Worm (Caenorhabditis elegans) whole organism, L4 larva: ENCODE data around the gene F37C12.18.

Experiments used
- F26F4.8 ChIP-seq: fragments of 200-800 bp; sonication (Bioruptor generic); conservative IDR thresholded peaks from 2 replicates; pipeline ENCODE4 v1.3.6; 2022; ENCODE audit warnings: missing genetic modification characterization, missing compliant biosample characterization
- F37D6.2 ChIP-seq: sonication (generic microtip); optimal IDR thresholded peaks from 2 replicates; lab custom pipeline; 2016; ENCODE audit warnings: mild to moderate bottlenecking, missing genetic modification characterization, missing compliant biosample characterization
- T20F7.1 ChIP-seq: fragments of 200-800 bp; sonication (Bioruptor generic); optimal IDR thresholded peaks from 2 replicates; lab custom pipeline; 2018; ENCODE audit warnings: mild to moderate bottlenecking, missing genetic modification characterization, missing compliant biosample characterization
- Y105C5A.15 ChIP-seq: fragments of 200-800 bp; sonication (Bioruptor generic); IDR thresholded peaks from 2 replicates; pipeline ENCODE4 v1.3.6; 2022; ENCODE audit warnings: missing genetic modification characterization, missing compliant biosample characterization
- Y48G9A.11 ChIP-seq: fragments of 200-800 bp; sonication (Bioruptor generic); IDR thresholded peaks from 2 replicates; pipeline ENCODE4 v1.3.6; 2022; ENCODE audit warnings: missing genetic modification reagents, missing genetic modification characterization, missing compliant biosample characterization
- Y5F2A.4 ChIP-seq: fragments of 200-800 bp; sonication (Bioruptor generic); optimal IDR thresholded peaks from 2 replicates; lab custom pipeline; 2018; ENCODE audit warnings: mild to moderate bottlenecking, missing genetic modification characterization, missing compliant biosample characterization
- Y75B8A.6 ChIP-seq: fragments of 200-800 bp; sonication (Bioruptor generic); IDR thresholded peaks from 2 replicates; pipeline ENCODE4 v1.3.6; 2022; ENCODE audit warnings: missing genetic modification reagents, missing genetic modification characterization, missing compliant biosample characterization
- ZK337.2 ChIP-seq: fragments of 200-800 bp; sonication (Bioruptor generic); IDR thresholded peaks from 2 replicates; pipeline ENCODE4 v1.3.6; 2022; ENCODE audit warnings: missing genetic modification reagents, missing genetic modification characterization, missing compliant biosample characterization
- aly-2 ChIP-seq: sonication (generic microtip); optimal IDR thresholded peaks from 2 replicates; lab custom pipeline; 2018; ENCODE audit warnings: missing biosample characterization, missing genetic modification characterization
- ama-1 ChIP-seq: fragments of 150-350 bp; optimal IDR thresholded peaks from 2 replicates; lab custom pipeline; 2014; ENCODE audit warnings: inconsistent platforms, mixed read lengths
- ceh-20 ChIP-seq: fragments of 200-800 bp; sonication (Bioruptor generic); IDR thresholded peaks from 2 replicates; pipeline ENCODE4 v1.3.6; 2022; ENCODE audit warnings: missing genetic modification reagents, missing genetic modification characterization, missing compliant biosample characterization
- ceh-32 ChIP-seq: sonication (generic microtip); optimal IDR thresholded peaks from 2 replicates; lab custom pipeline; 2016; ENCODE audit warnings: mild to moderate bottlenecking, missing genetic modification characterization, missing compliant biosample characterization; ENCODE audit not compliant: poor library complexity
- ctbp-1 ChIP-seq: fragments of 200-800 bp; sonication (Bioruptor generic); IDR thresholded peaks from 2 replicates; pipeline ENCODE4 v1.3.6; 2022; ENCODE audit warnings: missing genetic modification reagents, missing genetic modification characterization, missing compliant biosample characterization
- daf-16 ChIP-seq, 3 experiments: sonication (generic microtip); optimal IDR thresholded peaks; 2 replicates each; lab custom pipeline; 2016 to 2017; ENCODE audit warnings: missing genetic modification characterization in 3 of 3, missing genetic modification reagents in 3 of 3, mild to moderate bottlenecking in 2 of 3, missing compliant biosample characterization in 2 of 3, missing biosample characterization in 1 of 3, moderate library complexity in 1 of 3
- daf-19 ChIP-seq: fragments of 200-800 bp; sonication (Bioruptor generic); conservative IDR thresholded peaks from 2 replicates; pipeline ENCODE4 v1.3.6; 2022; ENCODE audit warnings: missing genetic modification characterization, missing compliant biosample characterization
- dmd-8 ChIP-seq: fragments of 200-800 bp; sonication (Bioruptor generic); IDR thresholded peaks from 2 replicates; pipeline ENCODE4 v1.3.6; 2022; ENCODE audit warnings: missing genetic modification characterization, missing compliant biosample characterization
- duxl-1 ChIP-seq: sonication (generic microtip); optimal IDR thresholded peaks from 2 replicates; lab custom pipeline; 2016; ENCODE audit warnings: mild to moderate bottlenecking, missing genetic modification characterization, moderate library complexity, missing compliant biosample characterization; ENCODE audit not compliant: poor library complexity
- dve-1 ChIP-seq: sonication (generic microtip); optimal IDR thresholded peaks from 2 replicates; lab custom pipeline; 2017; ENCODE audit warnings: antibody characterized with exemption, mild to moderate bottlenecking, missing genetic modification characterization, missing compliant biosample characterization; ENCODE audit not compliant: insufficient read depth
- egl-27 ChIP-seq: sonication (generic microtip); optimal IDR thresholded peaks from 3 replicates; lab custom pipeline; 2017; ENCODE audit warnings: missing biosample characterization, missing genetic modification reagents, missing genetic modification characterization
- egl-43 ChIP-seq: fragments of 200-800 bp; sonication (Bioruptor generic); IDR thresholded peaks from 2 replicates; pipeline ENCODE4 v1.3.6; 2022; ENCODE audit warnings: missing genetic modification reagents, missing genetic modification characterization, missing compliant biosample characterization
- fkh-10 ChIP-seq: fragments of 150-350 bp; optimal IDR thresholded peaks from 2 replicates; lab custom pipeline; 2014; ENCODE audit warnings: missing biosample characterization, missing genetic modification reagents, missing genetic modification characterization
- gei-8 ChIP-seq: fragments of 200-800 bp; sonication (Bioruptor generic); optimal IDR thresholded peaks from 2 replicates; lab custom pipeline; 2018; ENCODE audit warnings: mild to moderate bottlenecking, missing genetic modification characterization, missing compliant biosample characterization
- hif-1 ChIP-seq, 2 experiments: sonication (generic microtip); optimal IDR thresholded peaks; 2 replicates each; lab custom pipeline; 2016 to 2017; ENCODE audit warnings: missing compliant biosample characterization in 2 of 2, missing genetic modification characterization in 2 of 2, missing genetic modification reagents in 2 of 2, missing genotype in 2 of 2, mild to moderate bottlenecking in 1 of 2
- hlh-30 ChIP-seq: sonication (generic microtip); optimal IDR thresholded peaks from 2 replicates; lab custom pipeline; 2017; ENCODE audit warnings: antibody characterized with exemption, mild to moderate bottlenecking, missing genetic modification characterization, missing compliant biosample characterization; ENCODE audit not compliant: insufficient read depth
- hmg-1.1 ChIP-seq: fragments of 200-800 bp; sonication (Bioruptor generic); IDR thresholded peaks from 2 replicates; pipeline ENCODE4 v1.3.6; 2022; ENCODE audit warnings: missing genetic modification reagents, missing genetic modification characterization, missing compliant biosample characterization
- lin-1 ChIP-seq: fragments of 200-800 bp; sonication (Bioruptor generic); IDR thresholded peaks from 2 replicates; pipeline ENCODE4 v1.3.6; 2022; ENCODE audit warnings: missing genetic modification reagents, missing genetic modification characterization, missing compliant biosample characterization
- lin-15B ChIP-seq: fragments of 150-350 bp; sonication (generic microtip); optimal IDR thresholded peaks from 3 replicates; lab custom pipeline; 2014; ENCODE audit warnings: missing biosample characterization, missing genetic modification characterization
- lin-29 ChIP-seq: fragments of 200-800 bp; sonication (Bioruptor generic); IDR thresholded peaks from 2 replicates; pipeline ENCODE4 v1.3.6; 2022; ENCODE audit warnings: missing genetic modification reagents, missing genetic modification characterization, missing compliant biosample characterization
- lsy-2 ChIP-seq, 2 experiments: fragments of 150-350 bp in 1 of 2; sonication (generic microtip) in 1 of 2; optimal IDR thresholded peaks; 2 replicates each; lab custom pipeline; 2014 to 2017; ENCODE audit warnings: missing biosample characterization in 2 of 2, missing genetic modification characterization in 2 of 2
- madf-5 ChIP-seq, 2 experiments: fragments of 200-800 bp; sonication (Bioruptor generic); IDR thresholded peaks; 2 replicates each; pipeline ENCODE4 v1.3.6; 2022; ENCODE audit warnings: missing compliant biosample characterization in 2 of 2, missing genetic modification characterization in 2 of 2
- madf-9 ChIP-seq: fragments of 200-800 bp; sonication (Bioruptor generic); conservative IDR thresholded peaks from 2 replicates; pipeline ENCODE4 v1.3.6; 2022; ENCODE audit warnings: missing genetic modification reagents, missing genetic modification characterization, missing compliant biosample characterization
- mdl-1 ChIP-seq, 2 experiments: fragments of 150-350 bp in 1 of 2; sonication (generic microtip) in 1 of 2; optimal IDR thresholded peaks; 2 replicates each; lab custom pipeline; 2014 to 2017; ENCODE audit warnings: missing biosample characterization in 2 of 2, missing genetic modification characterization in 2 of 2
- nhr-102 ChIP-seq: sonication (generic microtip); optimal IDR thresholded peaks from 2 replicates; lab custom pipeline; 2016; ENCODE audit warnings: mild to moderate bottlenecking, missing genetic modification characterization, moderate library complexity, missing compliant biosample characterization
- nhr-111 ChIP-seq: fragments of 200-800 bp; sonication (Bioruptor generic); optimal IDR thresholded peaks from 2 replicates; lab custom pipeline; 2018; ENCODE audit warnings: mild to moderate bottlenecking, missing genetic modification characterization, missing compliant biosample characterization
- nhr-237 ChIP-seq: sonication (generic microtip); optimal IDR thresholded peaks from 2 replicates; lab custom pipeline; 2017; ENCODE audit warnings: missing biosample characterization, missing genetic modification characterization
- nhr-41 ChIP-seq: fragments of 200-800 bp; sonication (Bioruptor generic); IDR thresholded peaks from 2 replicates; pipeline ENCODE4 v1.3.6; 2022; ENCODE audit warnings: missing genetic modification reagents, missing genetic modification characterization, missing compliant biosample characterization
- nhr-42 ChIP-seq: fragments of 200-800 bp; sonication (Bioruptor generic); IDR thresholded peaks from 2 replicates; pipeline ENCODE4 v1.3.6; 2022; ENCODE audit warnings: missing genetic modification characterization, missing compliant biosample characterization
- nhr-48 ChIP-seq: sonication (generic microtip); optimal IDR thresholded peaks from 2 replicates; lab custom pipeline; 2016; ENCODE audit warnings: mild to moderate bottlenecking, missing genetic modification characterization, missing compliant biosample characterization
- nhr-6 ChIP-seq: fragments of 150-350 bp; optimal IDR thresholded peaks from 2 replicates; lab custom pipeline; 2014; ENCODE audit warnings: missing biosample characterization, missing genetic modification characterization
- nhr-76 ChIP-seq: fragments of 150-350 bp; optimal IDR thresholded peaks from 2 replicates; lab custom pipeline; 2014; ENCODE audit warnings: missing biosample characterization, missing genetic modification characterization
- nhr-77 ChIP-seq: fragments of 150-350 bp; optimal IDR thresholded peaks from 2 replicates; lab custom pipeline; 2014; ENCODE audit warnings: missing biosample characterization, missing genetic modification characterization
- php-3 ChIP-seq: fragments of 200-800 bp; sonication (Bioruptor generic); IDR thresholded peaks from 2 replicates; pipeline ENCODE4 v1.3.6; 2022; ENCODE audit warnings: missing genetic modification reagents, missing genetic modification characterization, missing compliant biosample characterization
- rbr-2 ChIP-seq: sonication (generic microtip); optimal IDR thresholded peaks from 2 replicates; lab custom pipeline; 2016; ENCODE audit warnings: missing genotype, missing genetic modification characterization, missing compliant biosample characterization
- saeg-2 ChIP-seq: fragments of 200-800 bp; sonication (Bioruptor generic); IDR thresholded peaks from 2 replicates; pipeline ENCODE4 v1.3.6; 2022; ENCODE audit warnings: missing genetic modification reagents, missing genetic modification characterization, missing compliant biosample characterization
- set-16 ChIP-seq: fragments of 200-800 bp; sonication (Bioruptor generic); IDR thresholded peaks from 2 replicates; pipeline ENCODE4 v1.3.6; 2022; ENCODE audit warnings: missing genetic modification reagents, missing genetic modification characterization, missing compliant biosample characterization
- tag-97 ChIP-seq: fragments of 200-800 bp; sonication (Bioruptor generic); IDR thresholded peaks from 2 replicates; pipeline ENCODE4 v1.3.6; 2022; ENCODE audit warnings: missing genetic modification characterization, missing compliant biosample characterization
- unc-62 ChIP-seq, 3 experiments: fragments of 150-350 bp in 1 of 3; sonication (generic microtip); optimal IDR thresholded peaks in 2 of 3; peaks in 1 of 3; 1 replicate in 1 of 3; 2 replicates in 2 of 3; lab custom pipeline; 2014 to 2017; ENCODE audit warnings: missing biosample characterization in 3 of 3, missing genetic modification characterization in 3 of 3, missing genetic modification reagents in 3 of 3, missing genotype in 1 of 3
- zag-1 ChIP-seq: fragments of 150-350 bp; optimal IDR thresholded peaks from 2 replicates; lab custom pipeline; 2014; ENCODE audit warnings: missing biosample characterization, missing genetic modification characterization
- ztf-11 ChIP-seq: fragments of 150-350 bp; optimal IDR thresholded peaks from 2 replicates; lab custom pipeline; 2014; ENCODE audit warnings: missing biosample characterization, missing genetic modification characterization

Gene F37C12.18

ce11 chrIII:7207903-7208497, 12.8 kb upstream of the F37C12.18 start, which contains the start of gene rpl-6 (continued):
- TF ChIP-seq ceh-32 (no peak), lsy-2 (tag; optimal IDR thresholded peaks at IDR 0.05; lab: Kevin White, UChicago) (peak; percentile 98 to 100), set-16 (no peak), Y105C5A.15 (GFP tag; lab: Robert Waterston, UW) (no peak), T20F7.1 (GFP tag; lab: Kevin White, UChicago) (peak; percentile 87), nhr-237 (no peak), php-3 (no peak), zag-1 (tag; lab: Kevin White, UChicago) (no peak), madf-9 (GFP tag; lab: Robert Waterston, UW) (no peak), nhr-76 (tag; lab: Kevin White, UChicago) (no peak), aly-2 (tag; lab: Kevin White, UChicago) (no peak), nhr-111 (GFP tag; lab: Kevin White, UChicago) (no peak), duxl-1 (peak; percentile 64), ceh-20 (GFP tag; lab: Robert Waterston, UW) (peak; percentile 27; the same call in 1 of the 2 replicates), ZK337.2 (no peak), Y75B8A.6 (no peak), dmd-8 (GFP tag; lab: Robert Waterston, UW) (no peak), saeg-2 (GFP tag; lab: Robert Waterston, UW) (no peak), daf-19 (peak; percentile 37; the same call in 1 of the 2 replicates), hif-1 (tag; optimal IDR thresholded peaks at IDR 0.05; lab: Kevin White, UChicago) (peak in 1 of 2 experiments; percentile 82), gei-8 (peak; percentile 17), nhr-42 (GFP tag; lab: Robert Waterston, UW) (no peak), ctbp-1 (peak; percentile 46; the same call in 1 of the 2 replicates), rbr-2 (tag; lab: Kevin White, UChicago) (peak; percentile 79), Y5F2A.4 (GFP tag; lab: Kevin White, UChicago) (no peak), unc-62 (GFP tag; optimal IDR thresholded peaks at IDR 0.05 in 1 of 2; lab: Kevin White, UChicago) (no peak), unc-62 (tag; optimal IDR thresholded peaks at IDR 0.05; lab: Kevin White, UChicago) (no peak), hmg-1.1 (GFP tag; lab: Robert Waterston, UW) (peak; percentile 78), mdl-1 (tag; optimal IDR thresholded peaks at IDR 0.05; lab: Kevin White, UChicago) (peak in 1 of 2 experiments; percentile 26), lin-15B (tag; lab: Kevin White, UChicago) (no peak), madf-5 (GFP tag; IDR thresholded peaks at IDR 0.05; lab: Robert Waterston, UW) (no peak), daf-16 (GFP tag; optimal IDR thresholded peaks at IDR 0.05; lab: Kevin White, UChicago) (no peak), daf-16 (tag; optimal IDR thresholded peaks at IDR 0.05; lab: Kevin White, UChicago) (peak; percentile 85), nhr-77 (tag; lab: Kevin White, UChicago) (peak; percentile 95), hlh-30 (tag; lab: Kevin White, UChicago) (peak; percentile 88), Y48G9A.11 (no peak), lin-29 (GFP tag; lab: Robert Waterston, UW) (no peak), dve-1 (tag; lab: Kevin White, UChicago) (peak; percentile 86), ztf-11 (tag; lab: Kevin White, UChicago) (no peak), F37D6.2 (peak; percentile 46), nhr-48 (tag; lab: Kevin White, UChicago) (peak; percentile 24), lin-1 (no peak), F26F4.8 (GFP tag; lab: Robert Waterston, UW) (no peak), egl-43 (no peak), nhr-6 (tag; lab: Kevin White, UChicago) (peak; percentile 90), nhr-41 (GFP tag; lab: Robert Waterston, UW) (no peak), egl-27 (peak; percentile 23), tag-97 (no peak), fkh-10 (GFP tag; lab: Kevin White, UChicago) (peak; percentile 77), nhr-102 (tag; lab: Kevin White, UChicago) (peak; percentile 82), ama-1 (peak; percentile 33)
